Worm (Caenorhabditis elegans): ENCODE data around the gene C56G2.15.

The C56G2.15 gene

DNA sequence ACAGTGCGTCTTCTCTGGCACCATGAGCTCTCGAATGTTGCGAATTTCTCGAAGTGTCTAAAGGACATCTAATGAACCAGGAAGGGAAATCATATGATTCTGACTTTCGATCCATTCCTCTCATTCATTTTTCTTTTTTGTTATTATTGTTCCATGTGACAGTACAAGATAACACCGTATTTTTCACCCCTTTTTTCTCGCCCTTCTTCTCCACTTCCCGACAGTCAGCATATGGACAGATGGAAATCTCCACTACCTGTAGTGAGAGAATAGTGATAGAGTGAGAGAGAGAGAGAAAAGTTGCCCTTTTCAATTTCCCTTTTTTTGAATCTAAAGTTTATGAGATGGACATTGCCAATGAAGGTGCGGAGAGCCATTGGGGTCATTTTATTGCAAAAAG is 6.9 kb downstream of the C56G2.15 start (continued):
- no peak for TF ChIP-seq ZK546.5 (tag; optimal IDR thresholded peaks at IDR 0.05)
- no peak for TF ChIP-seq gei-8 (GFP tag; optimal IDR thresholded peaks at IDR 0.05)
- no peak for TF ChIP-seq mep-1 (tag; optimal IDR thresholded peaks at IDR 0.05)
- peak; percentile 95 for TF ChIP-seq aha-1 (tag)
- peak; percentile 67 for TF ChIP-seq mxl-3 (GFP tag; optimal IDR thresholded peaks at IDR 0.05)
- TF ChIP-seq egl-27 (tag; optimal IDR thresholded peaks at IDR 0.05) = no peak
- TF ChIP-seq nhr-6 (tag; optimal IDR thresholded peaks at IDR 0.05) = no peak
- no peak for TF ChIP-seq rbr-2 (tag; optimal IDR thresholded peaks at IDR 0.05)

DNA sequence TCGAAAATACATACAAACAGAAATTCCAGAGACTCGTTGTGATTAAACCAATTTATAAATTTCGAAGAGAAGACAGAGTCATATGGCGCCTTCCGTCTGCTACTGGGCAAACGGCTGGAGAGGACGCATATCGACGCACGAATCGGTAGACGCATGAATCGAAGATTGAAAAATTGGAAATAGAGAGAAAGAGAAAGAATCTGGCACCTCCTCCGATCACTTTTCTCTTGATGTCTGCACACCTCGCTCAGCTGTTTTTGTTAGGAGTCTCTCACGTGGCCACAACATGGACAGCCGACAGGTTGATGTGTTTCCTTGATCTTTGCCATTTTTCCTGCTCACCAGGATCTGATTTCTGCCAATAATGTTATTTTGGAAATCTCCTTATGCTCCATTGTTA is 7.6 kb downstream of the C56G2.15 start:
- no peak for TF ChIP-seq gei-8 (GFP tag; optimal IDR thresholded peaks at IDR 0.05)
- no peak for TF ChIP-seq hif-1 (tag; optimal IDR thresholded peaks at IDR 0.05)
- no peak for TF ChIP-seq pha-4 (GFP tag; IDR thresholded peaks at IDR 0.05)
- TF ChIP-seq pha-4 (tag; optimal IDR thresholded peaks at IDR 0.05) = no peak
- TF ChIP-seq ces-1 (GFP tag; optimal IDR thresholded peaks at IDR 0.05) = no peak
- TF ChIP-seq D1046.2 (GFP tag; IDR thresholded peaks at IDR 0.05) = no peak
- TF ChIP-seq mep-1 (tag; optimal IDR thresholded peaks at IDR 0.05) = no peak
- TF ChIP-seq ctbp-1 (GFP tag; IDR thresholded peaks at IDR 0.05) = no peak
- TF ChIP-seq mdt-29 (GFP tag; IDR thresholded peaks at IDR 0.05) = no peak
- 0 out of 2 replicates have a peak, but pooled peaks have one; percentile 41 for TF ChIP-seq tra-1 (GFP tag; IDR thresholded peaks at IDR 0.05)
- peak in 1 of 2 experiments; percentile 31 for TF ChIP-seq lsy-2 (tag; optimal IDR thresholded peaks at IDR 0.05)
- no peak for TF ChIP-seq zfp-2 (tag; optimal IDR thresholded peaks at IDR 0.05)
- TF ChIP-seq lim-7 (GFP tag; IDR thresholded peaks at IDR 0.05) = no peak
- no peak for TF ChIP-seq arid-1 (GFP tag; conservative IDR thresholded peaks at IDR 0.05)
- TF ChIP-seq R02D3.7 (tag; optimal IDR thresholded peaks at IDR 0.05) = no peak
- no peak for TF ChIP-seq dmd-9 (GFP tag; IDR thresholded peaks at IDR 0.05)
- no peak for TF ChIP-seq unc-130 (GFP tag; optimal IDR thresholded peaks at IDR 0.05)
- TF ChIP-seq aha-1 (tag) = peak; percentile 96
- no peak for TF ChIP-seq lin-1 (GFP tag; IDR thresholded peaks at IDR 0.05)
- TF ChIP-seq madf-5 (GFP tag; IDR thresholded peaks at IDR 0.05) = no peak
- TF ChIP-seq lin-39 (tag; optimal IDR thresholded peaks at IDR 0.05) = no peak
- no peak for TF ChIP-seq Y5F2A.4 (GFP tag; optimal IDR thresholded peaks at IDR 0.05)
- TF ChIP-seq zag-1 (tag; optimal IDR thresholded peaks at IDR 0.05) = no peak
- no peak for TF ChIP-seq ztf-11 (tag; optimal IDR thresholded peaks at IDR 0.05)
- TF ChIP-seq dmd-6 (GFP tag; IDR thresholded peaks at IDR 0.05) = peak; percentile 57
- TF ChIP-seq nhr-77 (tag; optimal IDR thresholded peaks at IDR 0.05) = no peak
- TF ChIP-seq ceh-28 (tag; optimal IDR thresholded peaks at IDR 0.05) = no peak
- TF ChIP-seq zip-2 (tag; optimal IDR thresholded peaks at IDR 0.05) = no peak
- TF ChIP-seq tag-97 (GFP tag; IDR thresholded peaks at IDR 0.05) = no peak
- TF ChIP-seq mxl-2 (GFP tag; conservative IDR thresholded peaks at IDR 0.05) = no peak
- TF ChIP-seq lin-38 (GFP tag; IDR thresholded peaks at IDR 0.05) = no peak
- peak in 1 of 2 experiments; percentile 12 for TF ChIP-seq mdl-1 (tag; optimal IDR thresholded peaks at IDR 0.05)
- no peak for TF ChIP-seq lin-29 (GFP tag; IDR thresholded peaks at IDR 0.05)
- no peak for TF ChIP-seq daf-12 (tag; optimal IDR thresholded peaks at IDR 0.05)
- no peak for TF ChIP-seq ceh-32 (tag; optimal IDR thresholded peaks at IDR 0.05; ENCODE audit: poor library complexity)
- no peak for TF ChIP-seq nhr-111 (GFP tag; optimal IDR thresholded peaks at IDR 0.05)
- TF ChIP-seq ceh-62 (tag; optimal IDR thresholded peaks at IDR 0.05) = no peak
- TF ChIP-seq nhr-6 (tag; optimal IDR thresholded peaks at IDR 0.05) = no peak
- TF ChIP-seq snpc-1.2 (GFP tag; IDR thresholded peaks at IDR 0.05) = no peak
- no peak for TF ChIP-seq pqm-1 (tag; optimal IDR thresholded peaks at IDR 0.05)
- no peak for TF ChIP-seq fos-1 (tag; optimal IDR thresholded peaks at IDR 0.05)
- no peak for TF ChIP-seq nhr-237 (tag; optimal IDR thresholded peaks at IDR 0.05)
- no peak for TF ChIP-seq ceh-44 (GFP tag; IDR thresholded peaks at IDR 0.05)
- no peak for TF ChIP-seq spr-3 (GFP tag; optimal IDR thresholded peaks at IDR 0.05)
- TF ChIP-seq fkh-10 (GFP tag; optimal IDR thresholded peaks at IDR 0.05) = no peak
- no peak for TF ChIP-seq dpl-1 (GFP tag; optimal IDR thresholded peaks at IDR 0.05)
- TF ChIP-seq snpc-4 (tag; optimal IDR thresholded peaks at IDR 0.05) = no peak
- TF ChIP-seq nhr-76 (tag; optimal IDR thresholded peaks at IDR 0.05) = peak; percentile 38

Measured in whole organism, L4 larva.